Worm (Caenorhabditis elegans) whole organism, young adult: ENCODE results near the gene Y60A3A.24.

Experiments
- C06A6.2 ChIP-seq: fragments of 200-800 bp; sonication (Bioruptor generic); conservative IDR thresholded peaks from 2 replicates; pipeline ENCODE4 v1.3.6; 2022; ENCODE audit warnings: missing genetic modification characterization, missing compliant biosample characterization
- C17E4.6 ChIP-seq: fragments of 200-800 bp; sonication (Bioruptor generic); IDR thresholded peaks from 2 replicates; pipeline ENCODE4 v1.3.6; 2022; ENCODE audit warnings: missing genetic modification reagents, missing genetic modification characterization, missing compliant biosample characterization
- D2030.7 ChIP-seq: fragments of 200-800 bp; sonication (Bioruptor generic); IDR thresholded peaks from 2 replicates; pipeline ENCODE4 v1.3.6; 2022; ENCODE audit warnings: missing genetic modification reagents, missing genetic modification characterization, missing compliant biosample characterization
- F23B12.7 ChIP-seq: sonication (generic microtip); optimal IDR thresholded peaks from 2 replicates; lab custom pipeline; 2017; ENCODE audit warnings: missing genetic modification characterization, mild to moderate bottlenecking, missing compliant biosample characterization, antibody characterized with exemption, moderate library complexity; ENCODE audit not compliant: insufficient read depth
- F33H1.4 ChIP-seq: fragments of 200-800 bp; sonication (Bioruptor generic); IDR thresholded peaks from 2 replicates; pipeline ENCODE4 v1.3.6; 2022; ENCODE audit warnings: missing genetic modification reagents, missing genetic modification characterization, missing compliant biosample characterization
- F55B11.4 ChIP-seq: sonication (generic microtip); optimal IDR thresholded peaks from 2 replicates; lab custom pipeline; 2016; ENCODE audit warnings: missing compliant biosample characterization, missing genetic modification characterization, borderline replicate concordance; ENCODE audit not compliant: insufficient read depth
- akir-1 ChIP-seq: fragments of 200-800 bp; sonication (Bioruptor generic); optimal IDR thresholded peaks from 2 replicates; lab custom pipeline; 2018; ENCODE audit warnings: mild to moderate bottlenecking, missing genetic modification characterization, moderate library complexity, missing compliant biosample characterization
- aptf-2 ChIP-seq: fragments of 200-800 bp; sonication (Bioruptor generic); conservative IDR thresholded peaks from 2 replicates; pipeline ENCODE4 v1.3.6; 2022; ENCODE audit warnings: missing genetic modification reagents, missing genetic modification characterization, missing compliant biosample characterization
- athp-1 ChIP-seq: sonication (generic microtip); optimal IDR thresholded peaks from 2 replicates; lab custom pipeline; 2017; ENCODE audit warnings: mild to moderate bottlenecking, missing genetic modification characterization, missing compliant biosample characterization
- attf-5 ChIP-seq: fragments of 200-800 bp; sonication (Bioruptor generic); optimal IDR thresholded peaks from 2 replicates; lab custom pipeline; 2018; ENCODE audit warnings: mild to moderate bottlenecking, missing genetic modification characterization, missing compliant biosample characterization
- bed-1 ChIP-seq: fragments of 200-800 bp; sonication (Bioruptor generic); IDR thresholded peaks from 2 replicates; pipeline ENCODE4 v1.3.6; 2022; ENCODE audit warnings: missing genetic modification reagents, missing genetic modification characterization, missing compliant biosample characterization
- cebp-2 ChIP-seq: fragments of 200-800 bp; sonication (Bioruptor generic); IDR thresholded peaks from 2 replicates; pipeline ENCODE4 v1.3.6; 2022; ENCODE audit warnings: missing genetic modification characterization, missing compliant biosample characterization
- ceh-40 ChIP-seq: fragments of 200-800 bp; sonication (Bioruptor generic); IDR thresholded peaks from 2 replicates; pipeline ENCODE4 v1.3.6; 2022; ENCODE audit warnings: missing genetic modification characterization, missing compliant biosample characterization
- ceh-91 ChIP-seq: fragments of 200-800 bp; sonication (Bioruptor generic); IDR thresholded peaks from 2 replicates; pipeline ENCODE4 v1.3.6; 2022; ENCODE audit warnings: missing genetic modification reagents, missing genetic modification characterization, missing compliant biosample characterization
- dpff-1 ChIP-seq: sonication (generic microtip); optimal IDR thresholded peaks from 2 replicates; lab custom pipeline; 2017; ENCODE audit warnings: mild to moderate bottlenecking, missing genetic modification characterization, missing compliant biosample characterization
- ets-4 ChIP-seq: fragments of 200-800 bp; sonication (Bioruptor generic); optimal IDR thresholded peaks from 2 replicates; lab custom pipeline; 2018; ENCODE audit warnings: mild to moderate bottlenecking, missing genetic modification characterization, missing compliant biosample characterization
- fkh-3 ChIP-seq: sonication (generic microtip); optimal IDR thresholded peaks from 2 replicates; lab custom pipeline; 2016; ENCODE audit warnings: mild to moderate bottlenecking, missing genetic modification characterization, missing compliant biosample characterization
- him-1 ChIP-seq: sonication (generic microtip); optimal IDR thresholded peaks from 2 replicates; lab custom pipeline; 2016; ENCODE audit warnings: missing genotype, missing genetic modification reagents, missing genetic modification characterization, missing compliant biosample characterization
- hlh-12 ChIP-seq: sonication (generic microtip); optimal IDR thresholded peaks from 2 replicates; lab custom pipeline; 2016; ENCODE audit warnings: missing genetic modification characterization, missing compliant biosample characterization
- hmg-1.2 ChIP-seq: fragments of 200-800 bp; sonication (Bioruptor generic); IDR thresholded peaks from 2 replicates; pipeline ENCODE4 v1.3.6; 2022; ENCODE audit warnings: missing genetic modification reagents, missing genetic modification characterization, missing compliant biosample characterization
- let-526 ChIP-seq: fragments of 200-800 bp; sonication (Bioruptor generic); IDR thresholded peaks from 2 replicates; pipeline ENCODE4 v1.3.6; 2022; ENCODE audit warnings: missing genetic modification reagents, missing genetic modification characterization, missing compliant biosample characterization
- lsl-1 ChIP-seq: fragments of 200-800 bp; sonication (Bioruptor generic); optimal IDR thresholded peaks from 2 replicates; lab custom pipeline; 2018; ENCODE audit warnings: mild to moderate bottlenecking, missing genetic modification characterization, moderate library complexity, missing compliant biosample characterization
- mcd-1 ChIP-seq: fragments of 200-800 bp; sonication (Bioruptor generic); IDR thresholded peaks from 2 replicates; pipeline ENCODE4 v1.3.6; 2022; ENCODE audit warnings: missing genetic modification reagents, missing genetic modification characterization, missing compliant biosample characterization
- mel-28 ChIP-seq: sonication (generic microtip); optimal IDR thresholded peaks from 2 replicates; lab custom pipeline; 2016; ENCODE audit warnings: borderline replicate concordance, mild to moderate bottlenecking, missing genetic modification characterization, missing compliant biosample characterization
- nfya-1 ChIP-seq: sonication (generic microtip); optimal IDR thresholded peaks from 2 replicates; lab custom pipeline; 2017; ENCODE audit warnings: antibody characterized with exemption, missing compliant biosample characterization, missing genetic modification characterization, borderline replicate concordance; ENCODE audit not compliant: insufficient read depth
- nfyb-1 ChIP-seq: fragments of 200-800 bp; sonication (Bioruptor generic); IDR thresholded peaks from 2 replicates; pipeline ENCODE4 v1.3.6; 2022; ENCODE audit warnings: missing genetic modification reagents, missing genetic modification characterization, missing compliant biosample characterization
- nhr-120 ChIP-seq: fragments of 200-800 bp; sonication (Bioruptor generic); IDR thresholded peaks from 2 replicates; pipeline ENCODE4 v1.3.6; 2022; ENCODE audit warnings: missing genetic modification characterization, missing compliant biosample characterization
- sdz-38 ChIP-seq: sonication (generic microtip); optimal IDR thresholded peaks from 2 replicates; lab custom pipeline; 2016; ENCODE audit warnings: missing genotype, missing genetic modification characterization, missing compliant biosample characterization
- sea-2 ChIP-seq: fragments of 200-800 bp; sonication (Bioruptor generic); IDR thresholded peaks from 2 replicates; pipeline ENCODE4 v1.3.6; 2022; ENCODE audit warnings: missing genetic modification characterization, missing compliant biosample characterization
- snpc-1.1 ChIP-seq: sonication (generic microtip); optimal IDR thresholded peaks from 2 replicates; lab custom pipeline; 2017; ENCODE audit warnings: missing genetic modification characterization, mild to moderate bottlenecking, missing compliant biosample characterization, antibody characterized with exemption, moderate library complexity, missing genotype, missing genetic modification reagents; ENCODE audit not compliant: insufficient read depth
- snpc-1.3 ChIP-seq: sonication (generic microtip); optimal IDR thresholded peaks from 2 replicates; lab custom pipeline; 2017; ENCODE audit warnings: missing genetic modification characterization, mild to moderate bottlenecking, missing compliant biosample characterization, antibody characterized with exemption, moderate library complexity, missing genotype, missing genetic modification reagents; ENCODE audit not compliant: insufficient read depth
- snpc-4 ChIP-seq, 5 experiments: fragments of 150-350 bp in 1 of 5; sonication (generic microtip) in 4 of 5; optimal IDR thresholded peaks; 2 replicates each; lab custom pipeline; 2014 to 2018; ENCODE audit warnings: missing genetic modification characterization in 5 of 5, missing biosample characterization in 3 of 5, antibody characterized with exemption in 2 of 5, mild to moderate bottlenecking in 2 of 5, missing compliant biosample characterization in 2 of 5, missing genotype in 2 of 5, moderate library complexity in 2 of 5, missing genetic modification reagents in 1 of 5
- xnd-1 ChIP-seq: sonication (generic microtip); optimal IDR thresholded peaks from 2 replicates; lab custom pipeline; 2016; ENCODE audit warnings: missing genotype, missing genetic modification reagents, missing genetic modification characterization, missing compliant biosample characterization
- zim-3 ChIP-seq: sonication (generic microtip); optimal IDR thresholded peaks from 2 replicates; lab custom pipeline; 2017; ENCODE audit warnings: mild to moderate bottlenecking, missing genetic modification characterization, moderate library complexity, missing compliant biosample characterization
- ztf-25 ChIP-seq: fragments of 200-800 bp; sonication (Bioruptor generic); IDR thresholded peaks from 2 replicates; pipeline ENCODE4 v1.3.6; 2022; ENCODE audit warnings: missing genetic modification reagents, missing genetic modification characterization, missing compliant biosample characterization
- ztf-26 ChIP-seq: sonication (generic microtip); optimal IDR thresholded peaks from 2 replicates; lab custom pipeline; 2017; ENCODE audit warnings: missing genetic modification characterization, missing compliant biosample characterization

Y60A3A.24 gene

DNA sequence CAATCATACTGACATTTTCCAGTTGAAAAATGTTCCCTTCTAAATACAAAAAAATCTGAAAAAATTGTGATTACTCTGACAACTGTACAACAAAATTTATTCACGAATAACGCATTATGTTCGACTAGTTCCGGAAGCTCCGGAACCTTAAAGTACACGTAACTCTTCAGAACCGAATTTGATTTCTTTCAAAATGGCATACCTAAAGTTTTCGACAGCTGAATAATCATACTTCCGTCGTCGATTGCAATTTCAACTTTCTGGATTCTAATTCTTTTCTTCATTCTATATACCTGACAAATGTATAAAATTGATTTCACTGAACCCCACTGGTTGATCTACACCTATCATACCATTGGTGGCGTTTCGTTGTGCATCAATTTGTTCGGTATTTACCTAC lies 6.0 kb upstream of the Y60A3A.24 start, which contains the start of gene sri-67:
TSS of gene sri-67 (plus strand) at position 301 of the 400 bp plus-strand sequence.
- TF ChIP-seq athp-1 (tag; lab: Kevin White, UChicago): no peak
- no peak for TF ChIP-seq dpff-1 (tag; lab: Kevin White, UChicago)
- TF ChIP-seq hmg-1.2: no peak
- TF ChIP-seq ceh-40: no peak
- TF ChIP-seq mel-28 (tag; lab: Kevin White, UChicago): no peak
- TF ChIP-seq let-526 (GFP tag; lab: Robert Waterston, UW): no peak
- no peak for TF ChIP-seq attf-5 (GFP tag; lab: Kevin White, UChicago)
- TF ChIP-seq nfya-1 (tag; lab: Kevin White, UChicago): no peak
- TF ChIP-seq xnd-1 (tag; lab: Kevin White, UChicago): no peak
- no peak for TF ChIP-seq sdz-38 (tag; lab: Kevin White, UChicago)
- no peak for TF ChIP-seq ets-4 (GFP tag; lab: Kevin White, UChicago)
- TF ChIP-seq ztf-25 (GFP tag; lab: Robert Waterston, UW): no peak
- no peak for TF ChIP-seq ztf-26
- TF ChIP-seq F33H1.4 (GFP tag; lab: Robert Waterston, UW): no peak
- no peak for TF ChIP-seq akir-1
- no peak for TF ChIP-seq zim-3
- no peak for TF ChIP-seq fkh-3 (tag; lab: Kevin White, UChicago)
- no peak for TF ChIP-seq him-1 (tag; lab: Kevin White, UChicago)

- TF ChIP-seq hlh-12 (tag; lab: Kevin White, UChicago) (no peak), nhr-120 (GFP tag; lab: Robert Waterston, UW) (no peak), snpc-1.3 (tag; lab: Kevin White, UChicago) (no peak), F33H1.4 (GFP tag; lab: Robert Waterston, UW) (no peak), C06A6.2 (GFP tag; lab: Robert Waterston, UW) (no peak), sdz-38 (tag; lab: Kevin White, UChicago) (no peak), attf-5 (GFP tag; lab: Kevin White, UChicago) (no peak), F23B12.7 (tag; lab: Kevin White, UChicago) (no peak), nfyb-1 (GFP tag; lab: Robert Waterston, UW) (no peak), mcd-1 (no peak), cebp-2 (GFP tag; lab: Robert Waterston, UW) (no peak), bed-1 (0 out of 2 replicates have a peak, but pooled peaks have one; percentile 52), ets-4 (GFP tag; lab: Kevin White, UChicago) (no peak), aptf-2 (no peak), C17E4.6 (GFP tag; lab: Robert Waterston, UW) (no peak), F55B11.4 (tag; lab: Kevin White, UChicago) (no peak), sea-2 (GFP tag; lab: Robert Waterston, UW) (no peak), lsl-1 (no peak), D2030.7 (GFP tag; lab: Robert Waterston, UW) (no peak), ceh-91 (no peak), snpc-4 (GFP tag; optimal IDR thresholded peaks at IDR 0.05; lab: Kevin White, UChicago) (no peak), snpc-4 (tag; optimal IDR thresholded peaks at IDR 0.05; lab: Kevin White, UChicago) (peak in 2 of 4 experiments; percentile 69 to 75), snpc-1.1 (tag; lab: Kevin White, UChicago) (peak; percentile 58), zim-3 (no peak)
These were observed 5.1 kb upstream of the Y60A3A.24 start for ce11 chrV:19986788-19987187.
